Worm (Caenorhabditis elegans) whole organism, L4 larva: ENCODE measurements around the gene old-2.

ENCODE experiments used
- R02D3.7 ChIP-seq: fragments of 150-350 bp; sonication (generic microtip); optimal IDR thresholded peaks from 3 replicates; lab custom pipeline; 2014; ENCODE audit warnings: missing biosample characterization, missing genetic modification characterization
- aha-1 ChIP-seq: fragments of 150-350 bp; peaks from one replicate; lab custom pipeline; 2014; ENCODE audit warnings: missing biosample characterization, missing genetic modification characterization
- ceh-44 ChIP-seq: fragments of 200-800 bp; sonication (Bioruptor generic); IDR thresholded peaks from 2 replicates; pipeline ENCODE4 v1.3.6; 2022; ENCODE audit warnings: missing genetic modification reagents, missing genetic modification characterization, missing compliant biosample characterization
- nhr-6 ChIP-seq: fragments of 150-350 bp; optimal IDR thresholded peaks from 2 replicates; lab custom pipeline; 2014; ENCODE audit warnings: missing biosample characterization, missing genetic modification characterization

DNA sequence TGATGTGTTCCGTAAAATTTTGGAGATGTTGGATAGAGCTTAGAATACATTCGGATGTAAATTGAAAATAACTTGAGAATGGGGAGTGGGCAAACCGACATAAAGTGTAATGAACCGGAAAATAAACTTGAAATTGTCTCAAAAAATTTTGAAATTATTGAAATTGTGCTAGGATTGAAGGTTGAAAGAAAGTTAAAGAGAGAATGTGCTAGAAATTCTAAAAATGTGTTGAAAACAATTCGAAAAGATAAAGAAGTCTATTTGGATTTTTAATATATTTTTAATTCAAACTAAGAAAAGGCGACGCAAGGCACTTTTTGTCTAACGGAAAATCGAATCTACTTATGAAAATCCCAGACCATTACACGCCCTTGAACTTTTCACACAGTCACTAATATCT lies 15.5 kb downstream of the old-2 start, which contains the start of gene ZK938.3:
- no peak for TF ChIP-seq nhr-6 (tag; lab: Kevin White, UChicago)
- no peak for TF ChIP-seq R02D3.7
- TF ChIP-seq aha-1 (tag; lab: Kevin White, UChicago): no peak
- no peak for TF ChIP-seq ceh-44
